Worm (Caenorhabditis elegans) whole organism, late embryonic: ENCODE results near the gene T20G5.8.

Experiments used
- F13H6.1 ChIP-seq: sonication (generic microtip); optimal IDR thresholded peaks from 2 replicates; lab custom pipeline; 2016; ENCODE audit warnings: missing genetic modification characterization, missing compliant biosample characterization
- K02D7.2 ChIP-seq: sonication (generic microtip); optimal IDR thresholded peaks from 2 replicates; lab custom pipeline; 2017; ENCODE audit warnings: mild to moderate bottlenecking, missing genetic modification characterization, missing compliant biosample characterization
- ama-1 ChIP-seq: fragments of 150-350 bp; optimal IDR thresholded peaks from 2 replicates; lab custom pipeline; 2014
- ceh-18 ChIP-seq: sonication (generic microtip); optimal IDR thresholded peaks from 2 replicates; lab custom pipeline; 2016; ENCODE audit warnings: missing genetic modification characterization, missing compliant biosample characterization
- ceh-48 ChIP-seq: sonication (generic microtip); optimal IDR thresholded peaks from 2 replicates; lab custom pipeline; 2016; ENCODE audit warnings: missing genetic modification characterization, inconsistent platforms, missing compliant biosample characterization
- fkh-10 ChIP-seq: fragments of 150-350 bp; optimal IDR thresholded peaks from 2 replicates; lab custom pipeline; 2014; ENCODE audit warnings: missing biosample characterization, missing genetic modification reagents, missing genetic modification characterization
- hlh-6 ChIP-seq: sonication (generic microtip); optimal IDR thresholded peaks from 2 replicates; lab custom pipeline; 2016; ENCODE audit warnings: missing genotype, missing genetic modification characterization, missing compliant biosample characterization
- nhr-11 ChIP-seq: fragments of 150-350 bp; optimal IDR thresholded peaks from 2 replicates; lab custom pipeline; 2014; ENCODE audit warnings: missing biosample characterization, missing genetic modification characterization
- odd-2 ChIP-seq: sonication (generic microtip); optimal IDR thresholded peaks from 2 replicates; lab custom pipeline; 2017; ENCODE audit warnings: antibody characterized with exemption, mild to moderate bottlenecking, missing genetic modification characterization, missing compliant biosample characterization
- pqm-1 ChIP-seq: sonication (generic microtip); optimal IDR thresholded peaks from 2 replicates; lab custom pipeline; 2016; ENCODE audit warnings: missing genetic modification characterization, missing compliant biosample characterization
- pros-1 ChIP-seq: fragments of 150-350 bp; optimal IDR thresholded peaks from 2 replicates; lab custom pipeline; 2014; ENCODE audit warnings: missing biosample characterization, missing genetic modification reagents, missing genetic modification characterization
- sox-4 ChIP-seq: sonication (generic microtip); optimal IDR thresholded peaks from 2 replicates; lab custom pipeline; 2017; ENCODE audit warnings: mild to moderate bottlenecking, missing genetic modification characterization, inconsistent platforms, missing compliant biosample characterization
- unc-3 ChIP-seq, 2 experiments: fragments of 200-800 bp in 1 of 2; sonication (Bioruptor generic) in 1 of 2; sonication (generic microtip) in 1 of 2; conservative IDR thresholded peaks in 1 of 2; optimal IDR thresholded peaks in 1 of 2; 2 replicates each; pipeline versions ENCODE4 v1.3.6 to Lab custom; 2016 to 2022; ENCODE audit warnings: missing compliant biosample characterization in 2 of 2, missing genetic modification characterization in 2 of 2, missing genetic modification reagents in 1 of 2

DNA sequence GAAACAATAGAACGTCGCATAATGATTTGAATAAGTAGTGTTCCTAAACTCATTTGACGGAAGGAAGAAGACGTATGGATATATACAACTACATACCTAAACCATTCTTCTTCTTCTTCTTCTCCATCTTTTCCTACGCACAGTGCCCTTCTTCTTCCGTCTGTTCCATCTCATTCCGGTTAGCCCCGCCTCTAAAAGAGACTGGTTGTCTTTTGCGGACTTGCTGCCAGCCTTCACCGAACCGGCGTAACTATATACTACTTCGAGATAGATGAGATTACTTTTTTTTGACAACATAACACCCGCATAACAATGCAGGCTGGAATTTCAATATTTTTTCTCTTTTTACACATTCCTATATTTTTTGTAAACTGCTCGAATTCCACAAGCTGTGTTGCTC, 38.8 kb upstream of the T20G5.8 start, which contains the start of the genes K08E5.5 and mua-3:
- TF ChIP-seq pqm-1, result no peak
- no peak for TF ChIP-seq K02D7.2 (tag; lab: Kevin White, UChicago)
- TF ChIP-seq ceh-48, result no peak
- TF ChIP-seq ama-1 (lab: Kevin White, UChicago), result no peak
- TF ChIP-seq pros-1 (tag; lab: Kevin White, UChicago), result no peak
- no peak for TF ChIP-seq F13H6.1 (tag; lab: Kevin White, UChicago)
- no peak for TF ChIP-seq unc-3 (GFP tag; conservative IDR thresholded peaks at IDR 0.05; lab: Robert Waterston, UW)
- TF ChIP-seq unc-3 (tag; optimal IDR thresholded peaks at IDR 0.05; lab: Kevin White, UChicago), result no peak
- no peak for TF ChIP-seq ceh-18 (tag; lab: Kevin White, UChicago)
- TF ChIP-seq hlh-6, result no peak
- TF ChIP-seq fkh-10 (GFP tag; lab: Kevin White, UChicago), result no peak
- TF ChIP-seq nhr-11 (tag; lab: Kevin White, UChicago), result no peak
- TF ChIP-seq odd-2 (tag; lab: Kevin White, UChicago), result no peak
- TF ChIP-seq sox-4 (tag; lab: Kevin White, UChicago), result no peak
